Worm (Caenorhabditis elegans): ENCODE data around the gene Y102A5C.4.

- no peak for TF ChIP-seq unc-62 (GFP tag; optimal IDR thresholded peaks at IDR 0.05)
- TF ChIP-seq nhr-11 (tag; optimal IDR thresholded peaks at IDR 0.05), result no peak
- no peak for TF ChIP-seq irx-1 (tag; optimal IDR thresholded peaks at IDR 0.05)
- TF ChIP-seq ceh-82 (tag; optimal IDR thresholded peaks at IDR 0.05), result no peak
- TF ChIP-seq alr-1 (tag; optimal IDR thresholded peaks at IDR 0.05; ENCODE audit: borderline replicate concordance), result no peak
- no peak for TF ChIP-seq grh-1 (GFP tag; IDR thresholded peaks at IDR 0.05)
Measured at ce11 chrV:16874966-16875365, 47.1 kb upstream of the Y102A5C.4 start, which contains the start of gene F49A5.10.
